Worm (Caenorhabditis elegans) whole organism, mixed stage, embryonic: ENCODE results near the gene gfi-3.

ENCODE experiments used
- flh-1 ChIP-seq: fragments of 200-800 bp; sonication (Bioruptor generic); optimal IDR thresholded peaks from 2 replicates; lab custom pipeline; 2018; ENCODE audit warnings: mild to moderate bottlenecking, missing genetic modification characterization, moderate library complexity, missing compliant biosample characterization
- lin-13 ChIP-seq: fragments of 150-350 bp; optimal IDR thresholded peaks from 2 replicates; lab custom pipeline; 2014; ENCODE audit warnings: missing biosample characterization, missing genetic modification characterization
- lsy-2 ChIP-seq: fragments of 150-350 bp; optimal IDR thresholded peaks from 2 replicates; lab custom pipeline; 2014; ENCODE audit warnings: missing biosample characterization, missing genetic modification characterization
- mls-2 ChIP-seq: sonication (generic microtip); optimal IDR thresholded peaks from 2 replicates; lab custom pipeline; 2016; ENCODE audit warnings: mild to moderate bottlenecking, missing genetic modification characterization, moderate library complexity, missing compliant biosample characterization
- nhr-237 ChIP-seq: fragments of 150-350 bp; optimal IDR thresholded peaks from 2 replicates; lab custom pipeline; 2014; ENCODE audit warnings: missing biosample characterization, missing genetic modification characterization
- nhr-28 ChIP-seq: fragments of 150-350 bp; optimal IDR thresholded peaks from 2 replicates; lab custom pipeline; 2014; ENCODE audit warnings: missing biosample characterization, missing genetic modification characterization
- unc-39 ChIP-seq: fragments of 150-350 bp; optimal IDR thresholded peaks from 2 replicates; lab custom pipeline; 2014; ENCODE audit warnings: missing biosample characterization, missing genetic modification characterization

DNA sequence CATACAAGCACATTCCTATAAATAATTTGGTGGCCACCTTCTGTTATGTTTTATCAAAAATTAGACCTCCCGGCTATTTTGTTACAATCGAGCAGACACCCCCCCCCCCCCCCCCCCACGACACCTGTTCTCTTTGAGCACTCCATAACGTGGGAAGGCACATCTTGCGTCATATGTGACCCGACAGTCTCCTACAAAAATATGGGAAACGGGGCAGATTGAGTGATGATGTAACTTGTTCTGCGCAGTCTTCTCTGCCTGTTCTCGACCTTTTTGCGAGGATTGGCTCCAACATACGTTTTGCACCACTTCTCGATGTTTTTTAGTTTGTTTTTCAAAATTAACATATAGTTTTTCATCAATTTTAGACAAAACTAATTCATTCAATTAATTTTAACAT, 32.9 kb upstream of the gfi-3 start:
- no peak for TF ChIP-seq mls-2 (tag; lab: Kevin White, UChicago)
- no peak for TF ChIP-seq lin-13 (tag; lab: Kevin White, UChicago)
- no peak for TF ChIP-seq unc-39 (tag; lab: Kevin White, UChicago)
- TF ChIP-seq nhr-28: no peak
- no peak for TF ChIP-seq lsy-2 (tag; lab: Kevin White, UChicago)
- TF ChIP-seq flh-1 (GFP tag; lab: Kevin White, UChicago): no peak
- no peak for TF ChIP-seq nhr-237 (tag; lab: Kevin White, UChicago)
